Worm (Caenorhabditis elegans) whole organism, L3 larva: ENCODE results near the gene C05B5.5.
A peak's percentile ranks its signal among the peaks of the same experiment; 100 is the strongest.

Source experiments
- ZK546.5 ChIP-seq: sonication (generic microtip); optimal IDR thresholded peaks from 2 replicates; lab custom pipeline; 2017; ENCODE audit warnings: missing biosample characterization, missing genetic modification characterization
- aly-2 ChIP-seq: fragments of 150-350 bp; optimal IDR thresholded peaks from 2 replicates; lab custom pipeline; 2014; ENCODE audit warnings: missing biosample characterization, missing genetic modification characterization
- ceh-82 ChIP-seq: fragments of 150-350 bp; optimal IDR thresholded peaks from 2 replicates; lab custom pipeline; 2014; ENCODE audit warnings: missing biosample characterization, missing genetic modification characterization
- ceh-9 ChIP-seq: sonication (generic microtip); optimal IDR thresholded peaks from 2 replicates; lab custom pipeline; 2018; ENCODE audit warnings: missing biosample characterization, missing genetic modification characterization
- egl-27 ChIP-seq: sonication (generic microtip); optimal IDR thresholded peaks from 4 replicates; lab custom pipeline; 2017; ENCODE audit warnings: missing biosample characterization, missing genetic modification reagents, missing genetic modification characterization
- elt-1 ChIP-seq: fragments of 150-350 bp; optimal IDR thresholded peaks from 2 replicates; lab custom pipeline; 2014; ENCODE audit warnings: missing biosample characterization, missing genetic modification characterization
- elt-2 ChIP-seq: sonication (generic microtip); optimal IDR thresholded peaks from 2 replicates; lab custom pipeline; 2016; ENCODE audit warnings: missing genetic modification reagents, mild to moderate bottlenecking, missing genetic modification characterization, missing compliant biosample characterization
- elt-3 ChIP-seq, 3 experiments: fragments of 150-350 bp in 1 of 3; sonication (generic microtip) in 2 of 3; optimal IDR thresholded peaks; 2 replicates in 2 of 3; 4 replicates in 1 of 3; lab custom pipeline; 2014 to 2017; ENCODE audit warnings: missing biosample characterization in 3 of 3, missing genetic modification characterization in 3 of 3
- eor-1 ChIP-seq, 2 experiments: fragments of 150-350 bp; optimal IDR thresholded peaks; 2 replicates each; lab custom pipeline; 2014 to 2018; ENCODE audit warnings: missing biosample characterization in 2 of 2, missing genetic modification characterization in 2 of 2
- fkh-10 ChIP-seq: sonication (generic microtip); optimal IDR thresholded peaks from 2 replicates; lab custom pipeline; 2017; ENCODE audit warnings: missing biosample characterization, missing genetic modification reagents, missing genetic modification characterization
- fkh-2 ChIP-seq: fragments of 150-350 bp; optimal IDR thresholded peaks from 2 replicates; lab custom pipeline; 2014; ENCODE audit warnings: missing biosample characterization, missing genetic modification reagents, missing genetic modification characterization
- hmg-11 ChIP-seq: sonication (generic microtip); optimal IDR thresholded peaks from 2 replicates; lab custom pipeline; 2016; ENCODE audit warnings: missing genetic modification characterization, missing compliant biosample characterization
- jun-1 ChIP-seq: fragments of 150-350 bp; optimal IDR thresholded peaks from 2 replicates; lab custom pipeline; 2014; ENCODE audit warnings: missing biosample characterization, missing genetic modification reagents, missing genetic modification characterization
- lin-15B ChIP-seq: fragments of 150-350 bp; optimal IDR thresholded peaks from 2 replicates; lab custom pipeline; 2014; ENCODE audit warnings: missing biosample characterization, missing genetic modification characterization
- lin-39 ChIP-seq: fragments of 150-350 bp; optimal IDR thresholded peaks from 2 replicates; lab custom pipeline; 2018; ENCODE audit warnings: missing biosample characterization, missing genetic modification reagents, missing genetic modification characterization
- lsy-12 ChIP-seq: sonication (generic microtip); optimal IDR thresholded peaks from 2 replicates; lab custom pipeline; 2016; ENCODE audit warnings: mild to moderate bottlenecking, missing genetic modification characterization, missing compliant biosample characterization
- mdl-1 ChIP-seq: fragments of 150-350 bp; optimal IDR thresholded peaks from 2 replicates; lab custom pipeline; 2014; ENCODE audit warnings: missing biosample characterization, missing genetic modification characterization
- mml-1 ChIP-seq: fragments of 150-350 bp; sonication (generic microtip); optimal IDR thresholded peaks from 3 replicates; lab custom pipeline; 2014; ENCODE audit warnings: missing biosample characterization, missing genetic modification characterization
- nfya-1 ChIP-seq: sonication (generic microtip); optimal IDR thresholded peaks from 2 replicates; lab custom pipeline; 2017; ENCODE audit warnings: missing genetic modification characterization, mild to moderate bottlenecking, missing compliant biosample characterization, antibody characterized with exemption, moderate library complexity; ENCODE audit not compliant: insufficient read depth
- nhr-11 ChIP-seq: fragments of 150-350 bp; optimal IDR thresholded peaks from 2 replicates; lab custom pipeline; 2014; ENCODE audit warnings: missing biosample characterization, missing genetic modification characterization
- nhr-12 ChIP-seq: fragments of 150-350 bp; optimal IDR thresholded peaks from 2 replicates; lab custom pipeline; 2014; ENCODE audit warnings: missing biosample characterization, missing genetic modification characterization
- nhr-23 ChIP-seq: fragments of 150-350 bp; optimal IDR thresholded peaks from 2 replicates; lab custom pipeline; 2014; ENCODE audit warnings: missing biosample characterization, missing genetic modification reagents, missing genetic modification characterization
- nhr-237 ChIP-seq: fragments of 150-350 bp; optimal IDR thresholded peaks from 2 replicates; lab custom pipeline; 2014; ENCODE audit warnings: missing biosample characterization, missing genetic modification characterization
- nhr-25 ChIP-seq: sonication (generic microtip); optimal IDR thresholded peaks from 2 replicates; lab custom pipeline; 2017; ENCODE audit warnings: missing biosample characterization, missing genetic modification characterization
- nhr-28 ChIP-seq: fragments of 150-350 bp; optimal IDR thresholded peaks from 2 replicates; lab custom pipeline; 2014; ENCODE audit warnings: missing biosample characterization, missing genetic modification characterization
- nhr-43 ChIP-seq: sonication (generic microtip); optimal IDR thresholded peaks from 2 replicates; lab custom pipeline; 2016; ENCODE audit warnings: mild to moderate bottlenecking, missing genetic modification characterization, missing compliant biosample characterization; ENCODE audit not compliant: poor library complexity, severe bottlenecking
- nhr-67 ChIP-seq: fragments of 150-350 bp; optimal IDR thresholded peaks from 2 replicates; lab custom pipeline; 2014; ENCODE audit warnings: missing biosample characterization, missing genetic modification characterization
- nhr-76 ChIP-seq: fragments of 150-350 bp; sonication (generic microtip); optimal IDR thresholded peaks from 5 replicates; lab custom pipeline; 2014; ENCODE audit warnings: missing biosample characterization, missing genetic modification characterization
- pha-4 ChIP-seq: fragments of 150-350 bp; optimal IDR thresholded peaks from 2 replicates; lab custom pipeline; 2014; ENCODE audit warnings: missing biosample characterization, missing genetic modification reagents, missing genetic modification characterization
- pqm-1 ChIP-seq: fragments of 150-350 bp; optimal IDR thresholded peaks from 2 replicates; lab custom pipeline; 2017; ENCODE audit warnings: missing biosample characterization, missing genetic modification characterization, inconsistent platforms
- sea-2 ChIP-seq: fragments of 150-350 bp; sonication (generic microtip); optimal IDR thresholded peaks from 4 replicates; lab custom pipeline; 2014; ENCODE audit warnings: missing biosample characterization, missing genetic modification reagents, missing genetic modification characterization
- skn-1 ChIP-seq: fragments of 150-350 bp; optimal IDR thresholded peaks from 2 replicates; lab custom pipeline; 2014; ENCODE audit warnings: missing biosample characterization, missing genetic modification characterization
- snpc-4 ChIP-seq: fragments of 150-350 bp; optimal IDR thresholded peaks from 2 replicates; lab custom pipeline; 2014; ENCODE audit warnings: missing biosample characterization, missing genetic modification characterization
- tbx-2 ChIP-seq: sonication (generic microtip); optimal IDR thresholded peaks from 2 replicates; lab custom pipeline; 2016; ENCODE audit warnings: mild to moderate bottlenecking, missing genetic modification characterization, missing compliant biosample characterization
- unc-39 ChIP-seq: sonication (generic microtip); optimal IDR thresholded peaks from 4 replicates; lab custom pipeline; 2017; ENCODE audit warnings: missing biosample characterization, missing genetic modification characterization
- unc-62 ChIP-seq: fragments of 150-350 bp; sonication (generic microtip); optimal IDR thresholded peaks from 4 replicates; lab custom pipeline; 2014; ENCODE audit warnings: missing biosample characterization, missing genetic modification reagents, missing genetic modification characterization
- ztf-4 ChIP-seq: fragments of 150-350 bp; optimal IDR thresholded peaks from 2 replicates; lab custom pipeline; 2014; ENCODE audit warnings: missing biosample characterization, missing genetic modification characterization

C05B5.5 gene

ce11 chrIII:10016413-10017051 lies 15.4 kb downstream of the C05B5.5 start, which contains the start of gene rgs-1:
Gene rgs-1, minus strand, starts transcription at chrIII:10016558.
- no peak for TF ChIP-seq elt-1
- TF ChIP-seq fkh-10, result peak; percentile 86
- TF ChIP-seq egl-27 (tag; lab: Kevin White, UChicago), result no peak
- no peak for TF ChIP-seq nhr-25
- no peak for TF ChIP-seq nhr-28
- TF ChIP-seq lin-15B, result peak; percentile 28
- TF ChIP-seq snpc-4 (tag; lab: Kevin White, UChicago), result peak; percentile 25
- no peak for TF ChIP-seq eor-1 (tag; optimal IDR thresholded peaks at IDR 0.05; lab: Kevin White, UChicago)
- peak; percentile 5 for TF ChIP-seq pha-4 (tag; lab: Kevin White, UChicago)
- TF ChIP-seq lsy-12 (tag; lab: Kevin White, UChicago), result no peak
- TF ChIP-seq hmg-11 (tag; lab: Kevin White, UChicago), result peak; percentile 79
- peak; percentile 21 for TF ChIP-seq skn-1 (tag; lab: Kevin White, UChicago)
- peak; percentile 77 for TF ChIP-seq nfya-1
- TF ChIP-seq, all 47 proteins: peak for 7

ce11 chrIII:10018007-10018406 lies 16.8 kb downstream of the C05B5.5 start:
- no peak for TF ChIP-seq fkh-2 (tag; lab: Kevin White, UChicago)
- TF ChIP-seq elt-3 (tag; optimal IDR thresholded peaks at IDR 0.05; lab: Kevin White, UChicago), result no peak
- TF ChIP-seq lin-39 (tag; lab: Kevin White, UChicago), result no peak
- TF ChIP-seq nhr-11, result no peak
- no peak for TF ChIP-seq ceh-9 (tag; lab: Kevin White, UChicago)
- no peak for TF ChIP-seq nhr-67 (tag; lab: Kevin White, UChicago)
- TF ChIP-seq nhr-76, result no peak
- TF ChIP-seq mml-1, result no peak
- no peak for TF ChIP-seq hmg-11 (tag; lab: Kevin White, UChicago)
- TF ChIP-seq mdl-1 (tag; lab: Kevin White, UChicago), result no peak
- TF ChIP-seq elt-1, result no peak
- no peak for TF ChIP-seq pqm-1
- TF ChIP-seq nhr-28, result no peak
- TF ChIP-seq nhr-12 (tag; lab: Kevin White, UChicago), result no peak
- no peak for TF ChIP-seq sea-2 (GFP tag; lab: Kevin White, UChicago)
- no peak for TF ChIP-seq ceh-82 (tag; lab: Kevin White, UChicago)
- TF ChIP-seq unc-62 (GFP tag; lab: Kevin White, UChicago), result no peak
- TF ChIP-seq lsy-12 (tag; lab: Kevin White, UChicago), result no peak
- no peak for TF ChIP-seq skn-1 (tag; lab: Kevin White, UChicago)

DNA sequence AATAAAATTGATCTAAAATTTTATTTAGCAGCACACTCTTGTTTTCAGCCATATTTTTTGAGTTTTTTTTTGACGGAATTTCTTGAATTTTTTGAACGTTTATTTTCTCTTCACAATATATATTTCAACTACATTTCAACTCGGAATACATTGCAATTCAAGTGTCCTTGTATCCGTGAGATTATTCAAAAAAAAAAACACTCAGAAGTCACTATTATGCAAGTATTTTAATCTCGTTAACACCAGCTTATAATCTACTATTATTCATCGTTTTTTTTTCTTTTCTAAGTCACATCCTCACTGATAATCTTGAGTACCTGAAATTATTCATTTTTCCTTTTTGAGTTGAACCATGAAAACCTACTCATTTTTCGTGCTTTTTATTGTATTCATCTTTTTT lies 22.3 kb downstream of the C05B5.5 start, which contains the start of gene ins-21:
ins-21 (plus strand) TSS at position 301 of the 400 bp plus-strand sequence.
- TF ChIP-seq eor-1 (tag; optimal IDR thresholded peaks at IDR 0.05; lab: Kevin White, UChicago), result no peak
- TF ChIP-seq nhr-67 (tag; lab: Kevin White, UChicago), result no peak
- TF ChIP-seq unc-39 (tag; lab: Kevin White, UChicago), result no peak
- TF ChIP-seq elt-1, result no peak
- no peak for TF ChIP-seq nhr-43
- TF ChIP-seq nfya-1, result no peak
- TF ChIP-seq lsy-12 (tag; lab: Kevin White, UChicago), result no peak
- TF ChIP-seq elt-2 (tag; lab: Kevin White, UChicago), result no peak
- TF ChIP-seq egl-27 (tag; lab: Kevin White, UChicago), result no peak
- TF ChIP-seq ztf-4 (tag; lab: Kevin White, UChicago), result no peak
- no peak for TF ChIP-seq tbx-2 (tag; lab: Kevin White, UChicago)

- TF ChIP-seq snpc-4 (tag; lab: Kevin White, UChicago) (no peak), nhr-12 (tag; lab: Kevin White, UChicago) (no peak), nhr-76 (no peak), fkh-10 (no peak), ZK546.5 (tag; lab: Kevin White, UChicago) (no peak), aly-2 (tag; lab: Kevin White, UChicago) (no peak), nhr-23 (tag; lab: Kevin White, UChicago) (no peak), elt-2 (tag; lab: Kevin White, UChicago) (no peak), ceh-9 (tag; lab: Kevin White, UChicago) (no peak), eor-1 (tag; optimal IDR thresholded peaks at IDR 0.05; lab: Kevin White, UChicago) (no peak), jun-1 (tag; lab: Kevin White, UChicago) (no peak), elt-3 (tag; optimal IDR thresholded peaks at IDR 0.05; lab: Kevin White, UChicago) (no peak), nhr-67 (tag; lab: Kevin White, UChicago) (no peak), nhr-237 (tag; lab: Kevin White, UChicago) (no peak), nhr-25 (no peak), elt-1 (no peak), nhr-11 (no peak), unc-62 (GFP tag; lab: Kevin White, UChicago) (no peak)
- TF ChIP-seq, all 47 proteins: peak for 0
These were observed 24.8 kb downstream of the C05B5.5 start, which contains the start of gene ins-22 for ce11 chrIII:10025989-10026388. Gene ins-22, plus strand, starts transcription at chrIII:10026289.
